Worm (Caenorhabditis elegans): ENCODE data around the gene F19B10.6.
A peak's percentile ranks its signal among the peaks of the same experiment; 100 is the strongest.

Gene F19B10.6

ce11 chrII:3684487-3685067 lies 20.9 kb upstream of the F19B10.6 start:
- TF ChIP-seq skn-1 (tag; optimal IDR thresholded peaks at IDR 0.05) (peak; percentile 17), efl-1 (optimal IDR thresholded peaks at IDR 0.05) (no peak), efl-1 (GFP tag; optimal IDR thresholded peaks at IDR 0.05 in 1 of 2) (peak in 1 of 2 experiments; percentile 78), egl-13 (tag; optimal IDR thresholded peaks at IDR 0.05) (no peak), zip-4 (GFP tag; optimal IDR thresholded peaks at IDR 0.05) (peak; percentile 47), fkh-8 (tag; optimal IDR thresholded peaks at IDR 0.05) (no peak)

ce11 chrII:3682770-3683234 lies 19.1 kb upstream of the F19B10.6 start, which contains the start of gene F19B10.1:
Gene F19B10.1, plus strand, starts transcription at chrII:3683184.
- peak; percentile 74 to 94 for TF ChIP-seq efl-1 (optimal IDR thresholded peaks at IDR 0.05)
- peak; percentile 93 to 99 for TF ChIP-seq efl-1 (GFP tag; optimal IDR thresholded peaks at IDR 0.05 in 1 of 2)
- no peak for TF ChIP-seq sox-4 (tag; optimal IDR thresholded peaks at IDR 0.05)
- TF ChIP-seq egl-13 (tag; optimal IDR thresholded peaks at IDR 0.05) = no peak
- peak; percentile 97 for TF ChIP-seq F16B12.6 (tag; optimal IDR thresholded peaks at IDR 0.05)
- TF ChIP-seq xbp-1 (tag; optimal IDR thresholded peaks at IDR 0.05) = peak; percentile 68
- TF ChIP-seq hlh-17 (GFP tag; optimal IDR thresholded peaks at IDR 0.05; ENCODE audit: borderline replicate concordance) = no peak
- no peak for TF ChIP-seq Y116A8C.19 (tag; optimal IDR thresholded peaks at IDR 0.05; ENCODE audit: borderline replicate concordance)
- TF ChIP-seq aha-1 (tag; optimal IDR thresholded peaks at IDR 0.05) = no peak
- TF ChIP-seq elt-2 (tag; optimal IDR thresholded peaks at IDR 0.05) = peak; percentile 50
- TF ChIP-seq mef-2 (tag; optimal IDR thresholded peaks at IDR 0.05) = no peak
- peak; percentile 60 for TF ChIP-seq dsc-1 (tag; optimal IDR thresholded peaks at IDR 0.05)
- peak; percentile 86 for TF ChIP-seq C16A3.4 (tag; optimal IDR thresholded peaks at IDR 0.05)
- TF ChIP-seq nhr-28 (tag; optimal IDR thresholded peaks at IDR 0.05) = no peak
- TF ChIP-seq mdl-1 (tag; optimal IDR thresholded peaks at IDR 0.05) = peak in 1 of 2 experiments; percentile 93
- peak; percentile 67 for TF ChIP-seq skn-1 (tag; optimal IDR thresholded peaks at IDR 0.05)
- no peak for TF ChIP-seq nhr-84 (tag; optimal IDR thresholded peaks at IDR 0.05)
- TF ChIP-seq zip-4 (GFP tag; optimal IDR thresholded peaks at IDR 0.05) = peak; percentile 6
- TF ChIP-seq nhr-71 (tag; optimal IDR thresholded peaks at IDR 0.05) = peak; percentile 85
- TF ChIP-seq nhr-12 (tag; optimal IDR thresholded peaks at IDR 0.05) = no peak
- no peak for TF ChIP-seq unc-98 (GFP tag; IDR thresholded peaks at IDR 0.05)
- peak; percentile 59 for TF ChIP-seq irx-1 (tag; optimal IDR thresholded peaks at IDR 0.05)
- no peak for TF ChIP-seq fkh-10 (GFP tag; optimal IDR thresholded peaks at IDR 0.05)
- peak; percentile 67 for TF ChIP-seq nhr-19 (GFP tag; conservative IDR thresholded peaks at IDR 0.05)
- no peak for TF ChIP-seq ces-1 (GFP tag; optimal IDR thresholded peaks at IDR 0.05)
- TF ChIP-seq grh-1 (GFP tag; IDR thresholded peaks at IDR 0.05) = 0 out of 2 replicates have a peak, but pooled peaks have one; percentile 20
- no peak for TF ChIP-seq hpl-2 (GFP tag; optimal IDR thresholded peaks at IDR 0.05)
- TF ChIP-seq lin-35 (GFP tag; optimal IDR thresholded peaks at IDR 0.05) = peak; percentile 88 to 98
- TF ChIP-seq sup-37 (GFP tag; optimal IDR thresholded peaks at IDR 0.05) = no peak
- peak; percentile 77 for TF ChIP-seq rnt-1 (tag; optimal IDR thresholded peaks at IDR 0.05)
- TF ChIP-seq ets-5 (GFP tag; IDR thresholded peaks at IDR 0.05) = no peak
- no peak for TF ChIP-seq nhr-76 (tag; optimal IDR thresholded peaks at IDR 0.05)
- TF ChIP-seq egl-27 (tag; optimal IDR thresholded peaks at IDR 0.05) = no peak
- peak; percentile 91 for TF ChIP-seq nhr-85 (tag)
- no peak for TF ChIP-seq ceh-90 (tag; optimal IDR thresholded peaks at IDR 0.05)
- no peak for TF ChIP-seq ceh-8 (GFP tag; optimal IDR thresholded peaks at IDR 0.05)
- TF ChIP-seq ceh-88 (GFP tag; IDR thresholded peaks at IDR 0.05) = no peak
- TF ChIP-seq lir-3 (tag; optimal IDR thresholded peaks at IDR 0.05; ENCODE audit: poor library complexity) = peak; percentile 68
- TF ChIP-seq ceh-63 (GFP tag; optimal IDR thresholded peaks at IDR 0.05) = no peak
- TF ChIP-seq unc-130 (tag; optimal IDR thresholded peaks at IDR 0.05) = peak; percentile 94
- peak; percentile 90 for TF ChIP-seq snu-23 (GFP tag; optimal IDR thresholded peaks at IDR 0.05)
- no peak for TF ChIP-seq efl-3 (GFP tag; optimal IDR thresholded peaks at IDR 0.05)
- no peak for TF ChIP-seq pax-3 (tag; optimal IDR thresholded peaks at IDR 0.05)
- no peak for TF ChIP-seq unc-30 (tag; optimal IDR thresholded peaks at IDR 0.05)
- no peak for TF ChIP-seq pqm-1 (tag; optimal IDR thresholded peaks at IDR 0.05)
- no peak for TF ChIP-seq fkh-8 (tag; optimal IDR thresholded peaks at IDR 0.05)
- no peak for TF ChIP-seq nhr-11 (tag; optimal IDR thresholded peaks at IDR 0.05)
- no peak for TF ChIP-seq fkh-4 (tag; optimal IDR thresholded peaks at IDR 0.05; ENCODE audit: borderline replicate concordance)
- no peak for TF ChIP-seq sptf-1 (tag; optimal IDR thresholded peaks at IDR 0.05)
